Fruit fly (Drosophila melanogaster) whole organism, embryonic: Measurements from ENCODE around the gene CG9920.
A peak's percentile ranks its signal among the peaks of the same experiment; 100 is the strongest.

Experiments used
- Atf-2 ChIP-seq: fragments of 200-800 bp; sonication (Bioruptor generic); optimal IDR thresholded peaks from 2 replicates; lab custom pipeline; 2016; ENCODE audit warnings: missing biosample characterization, missing genetic modification characterization
- Bgb ChIP-seq: fragments of 200-800 bp; sonication (Bioruptor generic); IDR thresholded peaks from 2 replicates; pipeline ENCODE4 v1.3.6; 2022; ENCODE audit warnings: missing biosample characterization, missing genetic modification characterization; ENCODE audit not compliant: partially characterized antibody
- CG10147 ChIP-seq: fragments of 200-800 bp; sonication (Bioruptor generic); optimal IDR thresholded peaks from 2 replicates; lab custom pipeline; 2019; ENCODE audit warnings: missing biosample characterization, mild to moderate bottlenecking, missing genetic modification characterization, moderate library complexity
- CG10366 ChIP-seq: fragments of 200-800 bp; sonication (Bioruptor generic); IDR thresholded peaks from 2 replicates; pipeline ENCODE4 v1.3.6; 2022; ENCODE audit warnings: missing biosample characterization, missing genetic modification characterization
- CG10654 ChIP-seq: fragments of 200-800 bp; sonication (Bioruptor generic); optimal IDR thresholded peaks from 2 replicates; lab custom pipeline; 2016; ENCODE audit warnings: missing biosample characterization, missing genetic modification characterization
- CG11695 ChIP-seq: fragments of 200-800 bp; sonication (Bioruptor generic); IDR thresholded peaks from 3 replicates; pipeline ENCODE4 v1.3.6; 2022; ENCODE audit warnings: missing biosample characterization, missing genetic modification characterization
- CG11696 ChIP-seq: fragments of 200-800 bp; sonication (Bioruptor generic); IDR thresholded peaks from 2 replicates; pipeline ENCODE4 v1.3.6; 2022; ENCODE audit warnings: missing biosample characterization, missing genetic modification characterization
- CG12769 ChIP-seq: fragments of 200-800 bp; sonication (Bioruptor generic); optimal IDR thresholded peaks from 2 replicates; lab custom pipeline; 2019; ENCODE audit warnings: missing biosample characterization, mild to moderate bottlenecking, missing genetic modification characterization, moderate library complexity
- CG14050 ChIP-seq: fragments of 200-800 bp; sonication (Bioruptor generic); IDR thresholded peaks from 3 replicates; pipeline ENCODE4 v1.3.6; 2022; ENCODE audit warnings: missing biosample characterization, missing genetic modification characterization
- CG15269 ChIP-seq: fragments of 200-800 bp; sonication (Bioruptor generic); optimal IDR thresholded peaks from 2 replicates; lab custom pipeline; 2018; ENCODE audit warnings: missing biosample characterization, mild to moderate bottlenecking, missing genetic modification characterization, moderate library complexity
- CG16863 ChIP-seq: fragments of 200-800 bp; sonication (Bioruptor generic); optimal IDR thresholded peaks from 3 replicates; lab custom pipeline; 2016; ENCODE audit warnings: missing biosample characterization, missing genetic modification characterization
- CG17328 ChIP-seq: fragments of 200-800 bp; sonication (Bioruptor generic); IDR thresholded peaks from 2 replicates; pipeline ENCODE4 v1.3.6; 2022; ENCODE audit warnings: missing biosample characterization, missing genetic modification characterization
- CG17802 ChIP-seq: fragments of 200-800 bp; sonication (Bioruptor generic); optimal IDR thresholded peaks from 2 replicates; lab custom pipeline; 2018; ENCODE audit warnings: missing biosample characterization, mild to moderate bottlenecking, missing genetic modification characterization, moderate library complexity
- CG17829 ChIP-seq: fragments of 200-800 bp; optimal IDR thresholded peaks from 2 replicates; lab custom pipeline; 2019; ENCODE audit warnings: missing biosample characterization, mild to moderate bottlenecking, missing genetic modification characterization, moderate library complexity
- CG18476 ChIP-seq: fragments of 200-800 bp; sonication (Bioruptor generic); optimal IDR thresholded peaks from 2 replicates; lab custom pipeline; 2016; ENCODE audit warnings: missing biosample characterization, mild to moderate bottlenecking, missing genetic modification characterization
- CG18619 ChIP-seq: fragments of 200-800 bp; sonication (Bioruptor generic); optimal IDR thresholded peaks from 3 replicates; lab custom pipeline; 2017; ENCODE audit warnings: missing biosample characterization, mild to moderate bottlenecking, missing genetic modification characterization
- CG3163 ChIP-seq: fragments of 200-800 bp; sonication (Bioruptor generic); optimal IDR thresholded peaks from 3 replicates; lab custom pipeline; 2016; ENCODE audit warnings: missing biosample characterization, missing genetic modification characterization
- CG33213 ChIP-seq: fragments of 200-800 bp; sonication (Bioruptor generic); optimal IDR thresholded peaks from 3 replicates; lab custom pipeline; 2016; ENCODE audit warnings: missing biosample characterization, missing genetic modification characterization
- CG4282 ChIP-seq: fragments of 200-800 bp; sonication (Bioruptor generic); optimal IDR thresholded peaks from 2 replicates; lab custom pipeline; 2016; ENCODE audit warnings: missing biosample characterization, missing genetic modification characterization
- CG7271 ChIP-seq: fragments of 200-800 bp; sonication (Bioruptor generic); optimal IDR thresholded peaks from 2 replicates; lab custom pipeline; 2018; ENCODE audit warnings: missing biosample characterization, mild to moderate bottlenecking, missing genetic modification characterization, moderate library complexity
- CG7357 ChIP-seq: fragments of 200-800 bp; sonication (Bioruptor generic); IDR thresholded peaks from 3 replicates; pipeline ENCODE4 v1.3.6; 2022; ENCODE audit warnings: missing biosample characterization, missing genetic modification characterization
- CG8290 ChIP-seq, 3 experiments: fragments of 200-800 bp; sonication (Bioruptor generic); optimal IDR thresholded peaks; 2 replicates each; lab custom pipeline; 2016 to 2019; ENCODE audit warnings: missing biosample characterization in 3 of 3, missing genetic modification characterization in 3 of 3, mild to moderate bottlenecking in 2 of 3, moderate library complexity in 1 of 3
- CG9437 ChIP-seq: fragments of 200-800 bp; sonication (Bioruptor generic); optimal IDR thresholded peaks from 2 replicates; lab custom pipeline; 2018; ENCODE audit warnings: missing biosample characterization, mild to moderate bottlenecking, missing genetic modification characterization
- CG9727 ChIP-seq: fragments of 200-800 bp; sonication (Bioruptor generic); optimal IDR thresholded peaks from 3 replicates; lab custom pipeline; 2017; ENCODE audit warnings: missing biosample characterization, mild to moderate bottlenecking, missing genetic modification characterization
- D19A ChIP-seq: fragments of 200-800 bp; optimal IDR thresholded peaks from 3 replicates; lab custom pipeline; 2019; ENCODE audit warnings: missing biosample characterization, mild to moderate bottlenecking, missing genetic modification characterization, moderate library complexity
- Hr78 ChIP-seq, 2 experiments: fragments of 200-800 bp in 1 of 2; fragments of >200 bp in 1 of 2; sonication (Bioruptor generic) in 1 of 2; optimal IDR thresholded peaks; 2 replicates each; lab custom pipeline; 2017 to 2019; ENCODE audit warnings: missing biosample characterization in 2 of 2, missing genetic modification characterization in 2 of 2, mild to moderate bottlenecking in 1 of 2, moderate library complexity in 1 of 2
- Lhr ChIP-seq: fragments of 200-800 bp; sonication (Bioruptor generic); optimal IDR thresholded peaks from 3 replicates; lab custom pipeline; 2017; ENCODE audit warnings: mild to moderate bottlenecking, missing biosample characterization, missing genetic modification reagents, missing genetic modification characterization
- Nf-YC ChIP-seq: fragments of 200-800 bp; optimal IDR thresholded peaks from 3 replicates; lab custom pipeline; 2019; ENCODE audit warnings: missing biosample characterization, mild to moderate bottlenecking, missing genetic modification characterization, moderate library complexity
- Opbp ChIP-seq: fragments of 200-800 bp; sonication (Bioruptor generic); IDR thresholded peaks from 3 replicates; pipeline ENCODE4 v1.3.6; 2022; ENCODE audit warnings: missing biosample characterization, missing genetic modification characterization; ENCODE audit not compliant: partially characterized antibody
- ash1 ChIP-seq: fragments of 200-800 bp; sonication (Bioruptor generic); optimal IDR thresholded peaks from 2 replicates; lab custom pipeline; 2018; ENCODE audit warnings: missing biosample characterization, mild to moderate bottlenecking, missing genetic modification characterization
- az2 ChIP-seq: fragments of 200-800 bp; sonication (Bioruptor generic); optimal IDR thresholded peaks from 3 replicates; lab custom pipeline; 2016; ENCODE audit warnings: missing biosample characterization, missing genetic modification characterization
- br ChIP-seq: fragments of >200 bp; optimal IDR thresholded peaks from 2 replicates; lab custom pipeline; 2017
- cwo ChIP-seq: fragments of 200-800 bp; sonication (Bioruptor generic); optimal IDR thresholded peaks from 3 replicates; lab custom pipeline; 2017; ENCODE audit warnings: missing biosample characterization, missing genetic modification characterization, mild to moderate bottlenecking, moderate library complexity, missing genetic modification reagents
- dmrt99B ChIP-seq: fragments of 200-800 bp; sonication (Bioruptor generic); optimal IDR thresholded peaks from 2 replicates; lab custom pipeline; 2018; ENCODE audit warnings: missing biosample characterization, mild to moderate bottlenecking, missing genetic modification characterization, moderate library complexity
- dpn ChIP-seq, 2 experiments: fragments of 200-800 bp; sonication (Bioruptor generic); optimal IDR thresholded peaks; 3 replicates each; lab custom pipeline; 2016; ENCODE audit warnings: missing biosample characterization in 2 of 2, missing genetic modification characterization in 2 of 2
- eve ChIP-seq, 2 experiments: fragments of >200 bp; optimal IDR thresholded peaks; 2 replicates each; lab custom pipeline; 2017; ENCODE audit warnings: missing biosample characterization in 2 of 2, missing genetic modification characterization in 2 of 2
- fd3F ChIP-seq: fragments of 200-800 bp; sonication (Bioruptor generic); optimal IDR thresholded peaks from 2 replicates; lab custom pipeline; 2018; ENCODE audit warnings: missing biosample characterization, mild to moderate bottlenecking, missing genetic modification characterization, moderate library complexity
- gcm ChIP-seq: fragments of 200-800 bp; sonication (Bioruptor generic); optimal IDR thresholded peaks from 2 replicates; lab custom pipeline; 2019; ENCODE audit warnings: missing biosample characterization, mild to moderate bottlenecking, missing genetic modification characterization, moderate library complexity
- gcm2 ChIP-seq: fragments of 200-800 bp; sonication (Bioruptor generic); optimal IDR thresholded peaks from 2 replicates; lab custom pipeline; 2016; ENCODE audit warnings: missing biosample characterization, missing genetic modification characterization
- gsb-n ChIP-seq: fragments of 200-800 bp; sonication (Bioruptor generic); optimal IDR thresholded peaks from 3 replicates; lab custom pipeline; 2018; ENCODE audit warnings: missing biosample characterization, mild to moderate bottlenecking, missing genetic modification characterization
- ham ChIP-seq: fragments of 200-800 bp; sonication (Bioruptor generic); IDR thresholded peaks from 2 replicates; pipeline ENCODE4 v1.3.6; 2022; ENCODE audit warnings: missing biosample characterization, missing genetic modification characterization
- hbn ChIP-seq: fragments of 200-800 bp; sonication (Bioruptor generic); IDR thresholded peaks from 2 replicates; pipeline ENCODE4 v1.3.6; 2022; ENCODE audit warnings: missing biosample characterization, missing genetic modification characterization; ENCODE audit not compliant: partially characterized antibody
- lov ChIP-seq, 2 experiments: fragments of 200-800 bp in 1 of 2; fragments of >200 bp in 1 of 2; sonication (Bioruptor generic) in 1 of 2; IDR thresholded peaks in 1 of 2; optimal IDR thresholded peaks in 1 of 2; 2 replicates in 1 of 2; 3 replicates in 1 of 2; pipeline versions ENCODE4 v1.3.6 to Lab custom; 2017 to 2022; ENCODE audit warnings: missing biosample characterization in 1 of 2, missing genetic modification characterization in 1 of 2
- otp ChIP-seq: fragments of 200-800 bp; sonication (Bioruptor generic); IDR thresholded peaks from 3 replicates; pipeline ENCODE4, ENCODE4 v1.3.6; 2022; ENCODE audit warnings: missing biosample characterization, missing genetic modification characterization
- ranshi ChIP-seq: fragments of 200-800 bp; sonication (Bioruptor generic); IDR thresholded peaks from 2 replicates; pipeline ENCODE4 v1.3.6; 2022; ENCODE audit warnings: missing biosample characterization, missing genetic modification characterization
- slbo ChIP-seq: fragments of 200-800 bp; sonication (Bioruptor generic); IDR thresholded peaks from 2 replicates; pipeline ENCODE4 v1.3.6; 2022; ENCODE audit warnings: missing biosample characterization, missing genetic modification characterization
- tin ChIP-seq: fragments of 200-800 bp; sonication (Bioruptor generic); optimal IDR thresholded peaks from 3 replicates; lab custom pipeline; 2016; ENCODE audit warnings: missing biosample characterization, missing genetic modification characterization

Gene CG9920

DNA sequence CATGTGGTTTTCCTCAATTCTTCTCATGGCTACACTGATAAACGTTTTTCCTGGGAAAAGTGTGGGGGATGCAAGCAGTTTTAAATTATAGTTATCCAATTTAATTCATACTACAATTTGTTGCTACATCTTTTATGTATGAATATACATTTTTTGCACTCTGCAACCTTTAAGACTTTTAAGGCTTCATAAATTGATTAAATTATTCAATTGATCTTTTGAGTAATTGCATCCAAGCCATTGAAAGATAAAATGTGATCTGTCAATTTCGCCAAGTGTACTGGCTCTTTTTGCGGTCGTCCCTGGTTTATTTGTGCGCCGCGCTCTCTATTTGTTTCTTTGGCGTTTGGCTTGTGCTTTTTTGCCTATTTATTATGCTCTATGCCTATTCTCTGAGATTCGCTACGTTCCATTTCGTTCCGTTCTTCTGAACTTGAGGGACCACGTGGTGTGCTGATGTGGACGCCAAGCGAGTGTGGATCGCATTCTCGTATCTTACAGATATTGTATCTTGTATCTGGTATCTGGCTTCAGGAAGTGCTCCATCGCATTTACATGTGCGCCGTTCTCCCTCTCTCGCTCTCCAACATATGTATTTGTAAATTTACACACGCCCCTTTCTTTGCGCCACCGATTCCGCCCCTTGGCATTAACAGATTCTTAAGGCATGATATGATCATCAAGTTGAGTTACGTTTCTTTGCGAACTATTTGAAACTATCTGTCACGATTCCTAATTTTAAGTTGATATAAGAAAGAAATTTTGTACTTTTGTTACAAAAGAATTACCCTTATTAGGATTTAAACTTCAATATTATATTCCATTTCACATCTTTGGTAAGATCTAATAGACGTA lies 45.5 kb downstream of the CG9920 start (continued):
- TF ChIP-seq Bgb (no peak), fd3F (peak; percentile 91), gsb-n (no peak), gcm2 (GFP tag; lab: Kevin White, UChicago) (no peak), CG16863 (peak; percentile 71), CG17829 (tag; lab: Kevin White, UChicago) (peak; percentile 72), CG3163 (GFP tag; lab: Kevin White, UChicago) (peak; percentile 62), dmrt99B (tag; lab: Kevin White, UChicago) (peak; percentile 85), ham (peak; percentile 83), gcm (peak; percentile 25), otp (peak; percentile 47; the same call in 2 of the 3 replicates), Atf-2 (GFP tag; lab: Kevin White, UChicago) (peak; percentile 82), br (lab: Kevin White, UChicago) (no peak), CG7271 (no peak), CG12769 (peak; percentile 87), Nf-YC (tag; lab: Kevin White, UChicago) (peak; percentile 75), CG7357 (GFP tag; lab: Robert Waterston, UW) (peak; percentile 78), CG18619 (GFP tag; lab: Kevin White, UChicago) (peak; percentile 88), ranshi (GFP tag; lab: Robert Waterston, UW) (peak; percentile 79), CG11695 (GFP tag; lab: Robert Waterston, UW) (peak; percentile 94; the same call in 2 of the 3 replicates), CG17328 (GFP tag; lab: Robert Waterston, UW) (peak; percentile 58; the same call in 1 of the 2 replicates), ash1 (GFP tag; lab: Kevin White, UChicago) (no peak), tin (GFP tag; lab: Kevin White, UChicago) (peak; percentile 70), CG11696 (GFP tag; lab: Robert Waterston, UW) (peak; percentile 60), dpn (GFP tag; optimal IDR thresholded peaks at IDR 0.05; lab: Kevin White, UChicago) (peak; percentile 83 to 88), CG4282 (peak; percentile 44), Lhr (no peak), Hr78 (GFP tag; optimal IDR thresholded peaks at IDR 0.05; lab: Kevin White, UChicago) (no peak), CG10366 (GFP tag; lab: Robert Waterston, UW) (peak; percentile 72), hbn (GFP tag; lab: Robert Waterston, UW) (no peak; the same call in 1 of the 2 replicates), CG15269 (tag; lab: Kevin White, UChicago) (peak; percentile 92), CG9727 (GFP tag; lab: Kevin White, UChicago) (peak; percentile 86), CG10654 (GFP tag; lab: Kevin White, UChicago) (peak; percentile 71), CG10147 (GFP tag; lab: Kevin White, UChicago) (peak; percentile 89), CG18476 (peak; percentile 77), Opbp (GFP tag; lab: Robert Waterston, UW) (no peak), CG17802 (tag; lab: Kevin White, UChicago) (no peak), az2 (peak; percentile 72), slbo (GFP tag; lab: Robert Waterston, UW) (peak; percentile 96), eve (GFP tag; optimal IDR thresholded peaks at IDR 0.05; lab: Kevin White, UChicago) (peak in 1 of 2 experiments; percentile 87), CG33213 (GFP tag; lab: Kevin White, UChicago) (peak; percentile 71), CG9437 (GFP tag; lab: Kevin White, UChicago) (peak; percentile 48), lov (optimal IDR thresholded peaks at IDR 0.05; lab: Kevin White, UChicago) (no peak), lov (GFP tag; IDR thresholded peaks at IDR 0.05; lab: Robert Waterston, UW) (no peak), CG14050 (peak; percentile 67), D19A (peak; percentile 55), CG8290 (GFP tag; optimal IDR thresholded peaks at IDR 0.05; lab: Kevin White, UChicago) (no peak), CG8290 (tag; optimal IDR thresholded peaks at IDR 0.05; lab: Kevin White, UChicago) (peak in 1 of 2 experiments; percentile 81), cwo (GFP tag; lab: Kevin White, UChicago) (peak; percentile 85)
